Worm (Caenorhabditis elegans): ENCODE results near the gene nhr-117.

- no peak for TF ChIP-seq nhr-11 (tag; optimal IDR thresholded peaks at IDR 0.05)
- TF ChIP-seq ceh-9 (tag; optimal IDR thresholded peaks at IDR 0.05), result no peak
- no peak for TF ChIP-seq pag-3 (tag; optimal IDR thresholded peaks at IDR 0.05; ENCODE audit: borderline replicate concordance)
Measured at ce11 chrV:1662270-1662669, 41.0 kb upstream of the nhr-117 start, which contains the start of gene irld-40.

All from whole organism, late embryonic.